Worm (Caenorhabditis elegans) whole organism, mixed stage, embryonic: Measurements from ENCODE around the gene nphp-2.

Source experiments
- M03D4.4 ChIP-seq: sonication (generic microtip); optimal IDR thresholded peaks from 2 replicates; lab custom pipeline; 2017; ENCODE audit warnings: mild to moderate bottlenecking, missing genetic modification characterization, missing compliant biosample characterization
- bed-3 ChIP-seq: fragments of 200-800 bp; sonication (Bioruptor generic); optimal IDR thresholded peaks from 3 replicates; lab custom pipeline; 2018; ENCODE audit warnings: mild to moderate bottlenecking, missing genetic modification characterization, moderate library complexity, missing compliant biosample characterization
- blmp-1 ChIP-seq: fragments of 150-350 bp; optimal IDR thresholded peaks from 2 replicates; lab custom pipeline; 2014; ENCODE audit warnings: missing biosample characterization, missing genetic modification characterization
- ceh-39 ChIP-seq: fragments of 150-350 bp; optimal IDR thresholded peaks from 2 replicates; lab custom pipeline; 2014; ENCODE audit warnings: missing biosample characterization, missing genetic modification characterization
- ceh-43 ChIP-seq: fragments of 200-800 bp; sonication (Bioruptor generic); optimal IDR thresholded peaks from 2 replicates; lab custom pipeline; 2018; ENCODE audit warnings: mild to moderate bottlenecking, missing genetic modification characterization, moderate library complexity, missing compliant biosample characterization
- ceh-83 ChIP-seq: fragments of 200-800 bp; sonication (Bioruptor generic); optimal IDR thresholded peaks from 2 replicates; lab custom pipeline; 2018; ENCODE audit warnings: mild to moderate bottlenecking, missing genetic modification characterization, missing compliant biosample characterization
- ces-1 ChIP-seq: fragments of 150-350 bp; optimal IDR thresholded peaks from 2 replicates; lab custom pipeline; 2014; ENCODE audit warnings: missing biosample characterization, missing genetic modification reagents, missing genetic modification characterization
- cnd-1 ChIP-seq: fragments of 200-800 bp; sonication (Bioruptor generic); optimal IDR thresholded peaks from 2 replicates; lab custom pipeline; 2018; ENCODE audit warnings: mild to moderate bottlenecking, missing genetic modification characterization, missing compliant biosample characterization
- drap-1 ChIP-seq: fragments of 200-800 bp; sonication (Bioruptor generic); optimal IDR thresholded peaks from 3 replicates; lab custom pipeline; 2018; ENCODE audit warnings: mild to moderate bottlenecking, missing genetic modification characterization, missing compliant biosample characterization
- elt-3 ChIP-seq: fragments of 150-350 bp; optimal IDR thresholded peaks from 2 replicates; lab custom pipeline; 2014; ENCODE audit warnings: missing biosample characterization, missing genetic modification characterization
- flh-1 ChIP-seq: fragments of 200-800 bp; sonication (Bioruptor generic); optimal IDR thresholded peaks from 2 replicates; lab custom pipeline; 2018; ENCODE audit warnings: mild to moderate bottlenecking, missing genetic modification characterization, moderate library complexity, missing compliant biosample characterization
- ham-2 ChIP-seq: fragments of 200-800 bp; sonication (Bioruptor generic); optimal IDR thresholded peaks from 2 replicates; lab custom pipeline; 2018; ENCODE audit warnings: mild to moderate bottlenecking, missing genetic modification characterization, missing compliant biosample characterization
- hlh-1 ChIP-seq: fragments of 150-350 bp; optimal IDR thresholded peaks from 2 replicates; lab custom pipeline; 2014; ENCODE audit warnings: missing biosample characterization, missing genetic modification reagents, missing genetic modification characterization
- lin-13 ChIP-seq: fragments of 150-350 bp; optimal IDR thresholded peaks from 2 replicates; lab custom pipeline; 2014; ENCODE audit warnings: missing biosample characterization, missing genetic modification characterization
- lsy-2 ChIP-seq: fragments of 150-350 bp; optimal IDR thresholded peaks from 2 replicates; lab custom pipeline; 2014; ENCODE audit warnings: missing biosample characterization, missing genetic modification characterization
- mab-5 ChIP-seq: fragments of 150-350 bp; optimal IDR thresholded peaks from 2 replicates; lab custom pipeline; 2014; ENCODE audit warnings: missing biosample characterization, missing genetic modification characterization
- mep-1 ChIP-seq: fragments of 150-350 bp; optimal IDR thresholded peaks from 2 replicates; lab custom pipeline; 2017; ENCODE audit warnings: missing biosample characterization, missing genetic modification reagents, missing genetic modification characterization, inconsistent platforms
- mls-2 ChIP-seq: sonication (generic microtip); optimal IDR thresholded peaks from 2 replicates; lab custom pipeline; 2016; ENCODE audit warnings: mild to moderate bottlenecking, missing genetic modification characterization, moderate library complexity, missing compliant biosample characterization
- nhr-12 ChIP-seq: fragments of 150-350 bp; optimal IDR thresholded peaks from 2 replicates; lab custom pipeline; 2014; ENCODE audit warnings: missing biosample characterization, missing genetic modification characterization
- nhr-2 ChIP-seq: fragments of 150-350 bp; optimal IDR thresholded peaks from 2 replicates; lab custom pipeline; 2014; ENCODE audit warnings: missing biosample characterization, missing genetic modification characterization
- nhr-237 ChIP-seq: fragments of 150-350 bp; optimal IDR thresholded peaks from 2 replicates; lab custom pipeline; 2014; ENCODE audit warnings: missing biosample characterization, missing genetic modification characterization
- nhr-28 ChIP-seq: fragments of 150-350 bp; optimal IDR thresholded peaks from 2 replicates; lab custom pipeline; 2014; ENCODE audit warnings: missing biosample characterization, missing genetic modification characterization
- nhr-76 ChIP-seq: sonication (generic microtip); optimal IDR thresholded peaks from 2 replicates; lab custom pipeline; 2017; ENCODE audit warnings: missing biosample characterization, missing genetic modification characterization
- pha-4 ChIP-seq: fragments of 150-350 bp; optimal IDR thresholded peaks from 2 replicates; lab custom pipeline; 2018; ENCODE audit warnings: missing biosample characterization, missing genetic modification reagents, missing genetic modification characterization
- sem-2 ChIP-seq: fragments of 200-800 bp; sonication (Bioruptor generic); optimal IDR thresholded peaks from 2 replicates; lab custom pipeline; 2018; ENCODE audit warnings: mild to moderate bottlenecking, missing genetic modification characterization, missing compliant biosample characterization
- snpc-4 ChIP-seq: fragments of 150-350 bp; optimal IDR thresholded peaks from 2 replicates; lab custom pipeline; 2014; ENCODE audit warnings: missing biosample characterization, missing genetic modification characterization
- sptf-1 ChIP-seq: sonication (generic microtip); optimal IDR thresholded peaks from 2 replicates; lab custom pipeline; 2017; ENCODE audit warnings: mild to moderate bottlenecking, missing genetic modification characterization, moderate library complexity, missing compliant biosample characterization
- tbx-8 ChIP-seq: fragments of 200-800 bp; sonication (Bioruptor generic); optimal IDR thresholded peaks from 2 replicates; lab custom pipeline; 2018; ENCODE audit warnings: mild to moderate bottlenecking, missing genetic modification characterization, moderate library complexity, missing compliant biosample characterization
- unc-120 ChIP-seq: sonication (generic microtip); optimal IDR thresholded peaks from 2 replicates; lab custom pipeline; 2017; ENCODE audit warnings: missing genetic modification characterization, missing compliant biosample characterization; ENCODE audit not compliant: poor library complexity, severe bottlenecking
- unc-39 ChIP-seq: fragments of 150-350 bp; optimal IDR thresholded peaks from 2 replicates; lab custom pipeline; 2014; ENCODE audit warnings: missing biosample characterization, missing genetic modification characterization
- unc-62 ChIP-seq: fragments of 150-350 bp; optimal IDR thresholded peaks from 2 replicates; lab custom pipeline; 2014; ENCODE audit warnings: missing biosample characterization, missing genetic modification reagents, missing genetic modification characterization
- zip-8 ChIP-seq: fragments of 150-350 bp; optimal IDR thresholded peaks from 2 replicates; lab custom pipeline; 2014; ENCODE audit warnings: missing biosample characterization, missing genetic modification characterization
- ztf-11 ChIP-seq: fragments of 150-350 bp; optimal IDR thresholded peaks from 2 replicates; lab custom pipeline; 2014; ENCODE audit warnings: missing biosample characterization, missing genetic modification characterization

The nphp-2 gene

DNA sequence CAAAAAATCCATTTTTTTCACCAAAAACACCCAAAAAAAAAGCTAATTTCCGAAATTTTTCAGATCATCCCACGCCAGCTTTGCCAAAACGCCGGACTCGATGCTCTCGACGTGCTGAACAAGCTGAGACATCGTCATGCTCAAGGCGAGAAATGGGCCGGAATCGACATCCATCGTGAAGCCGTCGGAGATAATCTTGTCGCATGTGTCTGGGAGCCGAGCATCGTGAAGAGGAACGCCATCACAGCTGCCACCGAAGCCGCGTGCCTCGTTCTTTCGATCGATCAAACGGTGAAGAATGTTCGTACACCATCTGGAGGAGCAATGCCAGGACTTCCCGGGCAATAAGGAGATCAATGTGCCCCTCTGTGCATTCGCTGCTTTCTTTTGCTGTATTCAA, 20.8 kb upstream of the nphp-2 start:
- TF ChIP-seq pha-4 (tag; lab: Kevin White, UChicago) (no peak), ham-2 (GFP tag; lab: Kevin White, UChicago) (no peak), ces-1 (GFP tag; lab: Kevin White, UChicago) (no peak), sem-2 (no peak), zip-8 (tag; lab: Kevin White, UChicago) (no peak), nhr-2 (tag; lab: Kevin White, UChicago) (no peak), snpc-4 (tag; lab: Kevin White, UChicago) (no peak), unc-62 (no peak), hlh-1 (tag; lab: Kevin White, UChicago) (no peak), M03D4.4 (tag; lab: Kevin White, UChicago) (no peak), elt-3 (tag; lab: Kevin White, UChicago) (no peak), drap-1 (no peak), unc-120 (tag; lab: Kevin White, UChicago) (no peak)

DNA sequence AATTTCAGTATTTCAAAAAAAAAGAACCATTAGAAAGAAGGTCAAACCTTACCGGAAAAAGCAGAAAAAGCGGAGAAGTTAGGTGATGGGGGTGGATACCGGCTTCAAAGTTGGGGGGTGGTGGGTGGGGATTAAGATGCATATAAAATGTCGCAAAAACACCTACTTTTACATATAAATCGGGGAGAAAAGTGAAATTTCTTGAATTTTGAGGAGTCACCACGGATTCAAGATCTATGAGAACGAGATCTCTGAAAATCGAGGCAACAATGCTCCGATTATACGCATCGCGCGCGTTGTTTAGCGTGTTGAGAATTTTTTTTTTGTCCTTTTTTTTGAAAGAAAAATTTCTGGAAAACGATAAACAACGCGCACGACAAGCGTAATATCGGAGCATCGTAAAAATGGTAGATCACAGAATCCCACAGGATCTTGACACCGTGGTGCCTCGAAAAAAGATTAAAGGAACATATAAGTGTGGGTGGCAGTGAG, 20.0 kb upstream of the nphp-2 start:
- no peak for TF ChIP-seq tbx-8 (GFP tag; lab: Kevin White, UChicago)
- no peak for TF ChIP-seq lin-13 (tag; lab: Kevin White, UChicago)
- no peak for TF ChIP-seq ham-2 (GFP tag; lab: Kevin White, UChicago)
- no peak for TF ChIP-seq nhr-237
- TF ChIP-seq blmp-1 (tag; lab: Kevin White, UChicago) = no peak
- TF ChIP-seq ceh-39 (tag; lab: Kevin White, UChicago) = no peak
- no peak for TF ChIP-seq unc-62
- TF ChIP-seq ztf-11 (tag; lab: Kevin White, UChicago) = no peak
- no peak for TF ChIP-seq ceh-43 (GFP tag; lab: Kevin White, UChicago)
- TF ChIP-seq flh-1 (GFP tag; lab: Kevin White, UChicago) = no peak
- no peak for TF ChIP-seq lsy-2 (tag; lab: Kevin White, UChicago)
- TF ChIP-seq mep-1 (tag; lab: Kevin White, UChicago) = no peak
- TF ChIP-seq snpc-4 (tag; lab: Kevin White, UChicago) = no peak
- TF ChIP-seq nhr-76 (tag; lab: Kevin White, UChicago) = no peak
- no peak for TF ChIP-seq nhr-12 (tag; lab: Kevin White, UChicago)
- TF ChIP-seq zip-8 (tag; lab: Kevin White, UChicago) = no peak
- no peak for TF ChIP-seq cnd-1
- TF ChIP-seq sem-2 = peak; percentile 25
- peak; percentile 29 for TF ChIP-seq bed-3 (GFP tag; lab: Kevin White, UChicago)
- no peak for TF ChIP-seq elt-3 (tag; lab: Kevin White, UChicago)
- TF ChIP-seq mls-2 = peak; percentile 59
- TF ChIP-seq mab-5 = no peak
- no peak for TF ChIP-seq ces-1 (GFP tag; lab: Kevin White, UChicago)
- no peak for TF ChIP-seq unc-120 (tag; lab: Kevin White, UChicago)
- no peak for TF ChIP-seq M03D4.4 (tag; lab: Kevin White, UChicago)
- TF ChIP-seq unc-39 (tag; lab: Kevin White, UChicago) = no peak
- TF ChIP-seq ceh-83 (GFP tag; lab: Kevin White, UChicago) = peak; percentile 49
- peak; percentile 1 for TF ChIP-seq nhr-2 (tag; lab: Kevin White, UChicago)
- peak; percentile 73 for TF ChIP-seq sptf-1
- TF ChIP-seq hlh-1 (tag; lab: Kevin White, UChicago) = no peak
- no peak for TF ChIP-seq drap-1

DNA sequence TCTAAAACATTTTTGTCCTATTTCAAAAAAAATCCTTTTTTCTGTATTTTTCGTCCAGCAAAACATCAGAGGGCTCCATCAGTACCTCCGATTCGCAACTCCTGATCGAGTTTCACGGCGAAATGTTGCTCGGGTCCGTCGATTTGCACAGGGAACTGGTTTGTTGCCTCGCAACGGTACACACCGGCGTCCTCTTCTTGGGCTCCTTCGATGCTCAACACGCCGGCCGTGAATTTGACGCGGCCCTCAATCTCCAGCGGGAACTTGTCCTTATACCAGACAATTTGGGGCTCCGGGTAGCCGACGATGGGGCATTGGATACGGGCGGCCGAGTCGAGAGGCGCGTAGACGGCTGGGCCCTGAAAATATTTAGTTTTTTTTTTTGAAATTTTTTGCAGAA, 17.6 kb upstream of the nphp-2 start:
- TF ChIP-seq pha-4 (tag; lab: Kevin White, UChicago) (no peak), nhr-76 (tag; lab: Kevin White, UChicago) (no peak), unc-62 (no peak), blmp-1 (tag; lab: Kevin White, UChicago) (no peak), bed-3 (GFP tag; lab: Kevin White, UChicago) (no peak), nhr-2 (tag; lab: Kevin White, UChicago) (no peak), ceh-43 (GFP tag; lab: Kevin White, UChicago) (no peak), nhr-237 (no peak)

DNA sequence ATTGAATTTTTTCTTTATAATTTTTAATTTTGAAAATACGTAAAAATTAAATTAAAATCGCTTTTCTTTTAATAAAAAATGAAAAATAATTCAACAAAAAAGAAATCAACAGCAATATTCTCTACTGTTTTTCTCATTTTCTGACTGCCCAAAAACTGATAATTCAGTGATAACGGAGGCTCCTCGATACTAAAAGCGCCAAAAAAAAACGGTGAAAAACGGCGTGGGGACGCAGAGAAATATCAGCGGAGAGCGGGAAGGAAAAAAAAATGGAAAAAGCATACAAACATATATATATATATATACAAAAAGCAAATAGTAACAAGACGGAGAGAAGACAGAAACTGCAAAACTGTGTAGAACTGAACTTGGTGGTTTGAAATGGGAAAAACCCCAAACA, 12.5 kb upstream of the nphp-2 start:
- no peak for TF ChIP-seq nhr-28 (tag; lab: Kevin White, UChicago)
- TF ChIP-seq ham-2 (GFP tag; lab: Kevin White, UChicago) = no peak
- TF ChIP-seq unc-120 (tag; lab: Kevin White, UChicago) = no peak
- TF ChIP-seq ztf-11 (tag; lab: Kevin White, UChicago) = no peak
- TF ChIP-seq ceh-43 (GFP tag; lab: Kevin White, UChicago) = no peak
- TF ChIP-seq ces-1 (GFP tag; lab: Kevin White, UChicago) = no peak
- no peak for TF ChIP-seq mep-1 (tag; lab: Kevin White, UChicago)
- TF ChIP-seq pha-4 (tag; lab: Kevin White, UChicago) = no peak
- no peak for TF ChIP-seq mls-2
- TF ChIP-seq mab-5 = no peak
- no peak for TF ChIP-seq snpc-4 (tag; lab: Kevin White, UChicago)
- TF ChIP-seq sptf-1 = no peak
- TF ChIP-seq lsy-2 (tag; lab: Kevin White, UChicago) = no peak
- TF ChIP-seq drap-1 = no peak
- TF ChIP-seq, all 35 proteins: peak for 0
